Fruit fly (Drosophila melanogaster) whole organism, embryonic: ENCODE measurements around the gene Rsph3.

Experiments used
- Aef1 ChIP-seq: fragments of 200-800 bp; sonication (Bioruptor generic); IDR thresholded peaks from 3 replicates; pipeline ENCODE4 v1.3.6; 2022; ENCODE audit warnings: missing biosample characterization, missing genetic modification characterization
- Awh ChIP-seq: fragments of 200-800 bp; sonication (Bioruptor generic); IDR thresholded peaks from 2 replicates; pipeline ENCODE4, ENCODE4 v1.3.6; 2022; ENCODE audit warnings: missing biosample characterization, missing genetic modification characterization
- CG1024 ChIP-seq: fragments of 200-800 bp; sonication (Bioruptor generic); IDR thresholded peaks from 2 replicates; pipeline ENCODE4 v1.3.6; 2022; ENCODE audit warnings: missing biosample characterization, missing genetic modification characterization
- CG11560 ChIP-seq: fragments of 200-800 bp; sonication (Bioruptor generic); IDR thresholded peaks from 3 replicates; pipeline ENCODE4 v1.3.6; 2022; ENCODE audit warnings: missing biosample characterization, missing genetic modification characterization
- CG12071 ChIP-seq: fragments of 200-800 bp; sonication (Bioruptor generic); optimal IDR thresholded peaks from 3 replicates; lab custom pipeline; 2018; ENCODE audit warnings: missing biosample characterization, mild to moderate bottlenecking, missing genetic modification characterization
- CG14050 ChIP-seq: fragments of 200-800 bp; sonication (Bioruptor generic); IDR thresholded peaks from 3 replicates; pipeline ENCODE4 v1.3.6; 2022; ENCODE audit warnings: missing biosample characterization, missing genetic modification characterization
- CG17612 ChIP-seq: fragments of 200-800 bp; sonication (Bioruptor generic); IDR thresholded peaks from 2 replicates; pipeline ENCODE4 v1.3.6; 2022; ENCODE audit warnings: missing biosample characterization, missing genetic modification characterization
- CG1792 ChIP-seq: fragments of 200-800 bp; sonication (Bioruptor generic); optimal IDR thresholded peaks from 2 replicates; lab custom pipeline; 2016; ENCODE audit warnings: missing biosample characterization, missing genetic modification characterization
- CG18011 ChIP-seq: fragments of 200-800 bp; sonication (Bioruptor generic); optimal IDR thresholded peaks from 2 replicates; lab custom pipeline; 2017; ENCODE audit warnings: missing biosample characterization, missing genetic modification characterization, mild to moderate bottlenecking, moderate library complexity, missing genotype
- CG18599 ChIP-seq: fragments of 200-800 bp; sonication (Bioruptor generic); optimal IDR thresholded peaks from 3 replicates; lab custom pipeline; 2017; ENCODE audit warnings: missing biosample characterization, missing genetic modification characterization, mild to moderate bottlenecking, moderate library complexity, missing genetic modification reagents
- CG2129 ChIP-seq: fragments of 200-800 bp; sonication (Bioruptor generic); IDR thresholded peaks from 2 replicates; pipeline ENCODE4 v1.3.6; 2022; ENCODE audit warnings: missing biosample characterization, missing genetic modification characterization; ENCODE audit not compliant: partially characterized antibody
- CG2875 ChIP-seq: fragments of 200-800 bp; sonication (Bioruptor generic); optimal IDR thresholded peaks from 2 replicates; lab custom pipeline; 2017; ENCODE audit warnings: missing biosample characterization, mild to moderate bottlenecking, missing genetic modification characterization, missing genetic modification reagents
- CG3065 ChIP-seq: fragments of 200-800 bp; sonication (Bioruptor generic); optimal IDR thresholded peaks from 2 replicates; lab custom pipeline; 2016; ENCODE audit warnings: missing biosample characterization, missing genetic modification characterization
- CG4707 ChIP-seq: fragments of 200-800 bp; sonication (Bioruptor generic); optimal IDR thresholded peaks from 2 replicates; lab custom pipeline; 2018; ENCODE audit warnings: missing biosample characterization, mild to moderate bottlenecking, missing genetic modification characterization, moderate library complexity
- CG5953 ChIP-seq: fragments of 200-800 bp; sonication (Bioruptor generic); IDR thresholded peaks from 2 replicates; pipeline ENCODE4 v1.3.6; 2022; ENCODE audit warnings: missing biosample characterization, missing genetic modification characterization
- CG7357 ChIP-seq: fragments of 200-800 bp; sonication (Bioruptor generic); IDR thresholded peaks from 3 replicates; pipeline ENCODE4 v1.3.6; 2022; ENCODE audit warnings: missing biosample characterization, missing genetic modification characterization
- CG7372 ChIP-seq: fragments of 200-800 bp; sonication (Bioruptor generic); IDR thresholded peaks from 2 replicates; pipeline ENCODE4 v1.3.6; 2022; ENCODE audit warnings: missing biosample characterization, missing genetic modification characterization
- CG7839 ChIP-seq: fragments of 200-800 bp; sonication (Bioruptor generic); optimal IDR thresholded peaks from 3 replicates; lab custom pipeline; 2018; ENCODE audit warnings: missing biosample characterization, mild to moderate bottlenecking, missing genetic modification characterization, moderate library complexity
- CG8290 ChIP-seq, 3 experiments: fragments of 200-800 bp; sonication (Bioruptor generic); optimal IDR thresholded peaks; 2 replicates each; lab custom pipeline; 2016 to 2019; ENCODE audit warnings: missing biosample characterization in 3 of 3, missing genetic modification characterization in 3 of 3, mild to moderate bottlenecking in 2 of 3, moderate library complexity in 1 of 3
- CG8944 ChIP-seq: fragments of 200-800 bp; sonication (Bioruptor generic); optimal IDR thresholded peaks from 3 replicates; lab custom pipeline; 2016; ENCODE audit warnings: missing biosample characterization, missing genetic modification characterization
- Chrac-16 ChIP-seq: fragments of 200-800 bp; sonication (Bioruptor generic); optimal IDR thresholded peaks from 3 replicates; lab custom pipeline; 2016; ENCODE audit warnings: missing biosample characterization, missing genetic modification characterization
- Gug ChIP-seq: fragments of 200-800 bp; sonication (Bioruptor generic); IDR thresholded peaks from 4 replicates; pipeline ENCODE4 v1.3.6; 2022; ENCODE audit warnings: missing biosample characterization, missing genetic modification characterization
- HLH4C ChIP-seq: fragments of 200-800 bp; sonication (Bioruptor generic); IDR thresholded peaks from 3 replicates; pipeline ENCODE4 v1.3.6; 2022; ENCODE audit warnings: missing biosample characterization, missing genetic modification characterization; ENCODE audit not compliant: partially characterized antibody
- HmgD ChIP-seq: fragments of 200-800 bp; sonication (Bioruptor generic); optimal IDR thresholded peaks from 3 replicates; lab custom pipeline; 2016; ENCODE audit warnings: missing biosample characterization, missing genetic modification characterization
- Hr39 ChIP-seq: fragments of >200 bp; optimal IDR thresholded peaks from 2 replicates; lab custom pipeline; 2017
- Jarid2 ChIP-seq: fragments of 200-800 bp; sonication (Bioruptor generic); optimal IDR thresholded peaks from 3 replicates; lab custom pipeline; 2017; ENCODE audit warnings: mild to moderate bottlenecking, missing biosample characterization, missing genetic modification reagents, missing genetic modification characterization
- MBD-R2 ChIP-seq: fragments of 200-800 bp; sonication (Bioruptor generic); IDR thresholded peaks from 2 replicates; pipeline ENCODE4 v1.3.6; 2022; ENCODE audit warnings: missing biosample characterization, missing genetic modification characterization
- Mad ChIP-seq: fragments of 200-800 bp; sonication (Bioruptor generic); optimal IDR thresholded peaks from 2 replicates; lab custom pipeline; 2016; ENCODE audit warnings: missing biosample characterization, missing genetic modification characterization
- Meics ChIP-seq: fragments of 200-800 bp; sonication (Bioruptor generic); optimal IDR thresholded peaks from 2 replicates; lab custom pipeline; 2017; ENCODE audit warnings: missing biosample characterization, mild to moderate bottlenecking, missing genetic modification characterization
- Myb ChIP-seq: fragments of 200-800 bp; sonication (Bioruptor generic); optimal IDR thresholded peaks from 2 replicates; lab custom pipeline; 2016; ENCODE audit warnings: missing biosample characterization, missing genetic modification characterization
- PHDP ChIP-seq: fragments of 200-800 bp; sonication (Bioruptor generic); optimal IDR thresholded peaks from 3 replicates; lab custom pipeline; 2018; ENCODE audit warnings: missing biosample characterization, mild to moderate bottlenecking, missing genetic modification characterization, moderate library complexity
- Ptx1 ChIP-seq: fragments of 200-800 bp; sonication (Bioruptor generic); IDR thresholded peaks from 2 replicates; pipeline ENCODE4 v1.3.6; 2022; ENCODE audit warnings: missing biosample characterization, missing genetic modification characterization
- Scr ChIP-seq: fragments of 200-800 bp; sonication (Bioruptor generic); IDR thresholded peaks from 2 replicates; pipeline ENCODE4 v1.3.6; 2022; ENCODE audit warnings: missing biosample characterization, missing genetic modification characterization; ENCODE audit not compliant: partially characterized antibody
- Sox100B ChIP-seq: fragments of 200-800 bp; sonication (Bioruptor generic); optimal IDR thresholded peaks from 3 replicates; lab custom pipeline; 2018; ENCODE audit warnings: missing biosample characterization, mild to moderate bottlenecking, missing genetic modification characterization
- ap ChIP-seq: fragments of 200-800 bp; sonication (Bioruptor generic); IDR thresholded peaks from 2 replicates; pipeline ENCODE4 v1.3.6; 2022; ENCODE audit warnings: missing biosample characterization, missing genetic modification characterization
- da ChIP-seq: fragments of 200-800 bp; sonication (Bioruptor generic); optimal IDR thresholded peaks from 2 replicates; lab custom pipeline; 2016; ENCODE audit warnings: missing biosample characterization, missing genetic modification characterization
- exex ChIP-seq: fragments of 200-800 bp; sonication (Bioruptor generic); optimal IDR thresholded peaks from 4 replicates; lab custom pipeline; 2018; ENCODE audit warnings: missing biosample characterization, mild to moderate bottlenecking, missing genetic modification characterization, moderate library complexity
- gfzf ChIP-seq: fragments of 200-800 bp; sonication (Bioruptor generic); optimal IDR thresholded peaks from 2 replicates; lab custom pipeline; 2016; ENCODE audit warnings: missing biosample characterization, mild to moderate bottlenecking, missing genetic modification characterization, moderate library complexity
- gro ChIP-seq: fragments of 200-800 bp; sonication (Bioruptor generic); optimal IDR thresholded peaks from 2 replicates; lab custom pipeline; 2016; ENCODE audit warnings: missing biosample characterization, missing genetic modification characterization
- maf-S ChIP-seq: fragments of 200-800 bp; sonication (Bioruptor generic); optimal IDR thresholded peaks from 2 replicates; lab custom pipeline; 2016; ENCODE audit warnings: missing biosample characterization, missing genetic modification characterization
- nmo ChIP-seq: fragments of 200-800 bp; sonication (Bioruptor generic); optimal IDR thresholded peaks from 2 replicates; lab custom pipeline; 2018; ENCODE audit warnings: missing biosample characterization, mild to moderate bottlenecking, missing genetic modification characterization, moderate library complexity
- oc ChIP-seq: fragments of 200-800 bp; sonication (Bioruptor generic); optimal IDR thresholded peaks from 2 replicates; lab custom pipeline; 2018; ENCODE audit warnings: missing biosample characterization, mild to moderate bottlenecking, missing genetic modification characterization, moderate library complexity
- otp ChIP-seq: fragments of 200-800 bp; sonication (Bioruptor generic); IDR thresholded peaks from 3 replicates; pipeline ENCODE4, ENCODE4 v1.3.6; 2022; ENCODE audit warnings: missing biosample characterization, missing genetic modification characterization
- row ChIP-seq: fragments of 200-800 bp; sonication (Bioruptor generic); IDR thresholded peaks from 3 replicates; pipeline ENCODE4 v1.3.6; 2022; ENCODE audit warnings: missing biosample characterization, missing genetic modification characterization
- sima ChIP-seq: fragments of 200-800 bp; sonication (Bioruptor generic); optimal IDR thresholded peaks from 2 replicates; lab custom pipeline; 2016; ENCODE audit warnings: missing biosample characterization, missing genetic modification characterization
- ssp ChIP-seq: fragments of 200-800 bp; sonication (Bioruptor generic); IDR thresholded peaks from 2 replicates; pipeline ENCODE4 v1.3.6; 2022; ENCODE audit warnings: missing biosample characterization, missing genetic modification characterization
- tgo ChIP-seq: fragments of 200-800 bp; sonication (Bioruptor generic); IDR thresholded peaks from 3 replicates; pipeline ENCODE4 v1.3.6; 2022; ENCODE audit warnings: missing biosample characterization, missing genetic modification characterization
- ttk ChIP-seq: fragments of 200-800 bp; sonication (Bioruptor generic); IDR thresholded peaks from 2 replicates; pipeline ENCODE4 v2.1.2; 2022; ENCODE audit warnings: missing biosample characterization, missing genetic modification characterization
- wdn ChIP-seq: fragments of 200-800 bp; sonication (Bioruptor generic); IDR thresholded peaks from 2 replicates; pipeline ENCODE4 v1.3.6; 2022; ENCODE audit warnings: missing biosample characterization, missing genetic modification characterization
- z ChIP-seq: fragments of 200-800 bp; sonication (Bioruptor generic); IDR thresholded peaks from 3 replicates; pipeline ENCODE4 v1.3.6; 2022; ENCODE audit warnings: missing biosample characterization, missing genetic modification characterization

Rsph3 gene

dm6 chr3L:6706723-6707591 lies 56.1 kb downstream of the Rsph3 start (continued):
- no peak for TF ChIP-seq PHDP (tag; lab: Kevin White, UChicago)
- peak; percentile 21 for TF ChIP-seq Meics
- TF ChIP-seq gro (GFP tag; lab: Kevin White, UChicago), result no peak
- TF ChIP-seq Ptx1 (GFP tag; lab: Robert Waterston, UW), result peak; percentile 26; the same call in 1 of the 2 replicates
- TF ChIP-seq tgo (GFP tag; lab: Robert Waterston, UW), result 0 out of 3 replicates have a peak, but pooled peaks have one; percentile 30
- no peak for TF ChIP-seq sima (GFP tag; lab: Kevin White, UChicago)
- no peak for TF ChIP-seq Scr (GFP tag; lab: Robert Waterston, UW)
- TF ChIP-seq Chrac-16 (GFP tag; lab: Kevin White, UChicago), result no peak
- TF ChIP-seq CG8944 (GFP tag; lab: Kevin White, UChicago), result no peak
- TF ChIP-seq Aef1 (GFP tag; lab: Robert Waterston, UW), result no peak
- TF ChIP-seq CG2875, result no peak
- TF ChIP-seq CG11560 (tag; lab: Robert Waterston, UW), result no peak
- TF ChIP-seq nmo (GFP tag; lab: Kevin White, UChicago), result no peak
- no peak for TF ChIP-seq Mad (GFP tag; lab: Kevin White, UChicago)
- TF ChIP-seq CG18011 (GFP tag; lab: Kevin White, UChicago), result no peak
- peak; percentile 39; the same call in 2 of the 3 replicates for TF ChIP-seq row (GFP tag; lab: Robert Waterston, UW)
- TF ChIP-seq CG8290 (GFP tag; optimal IDR thresholded peaks at IDR 0.05; lab: Kevin White, UChicago), result no peak
- no peak for TF ChIP-seq CG8290 (tag; optimal IDR thresholded peaks at IDR 0.05; lab: Kevin White, UChicago)
- TF ChIP-seq otp, result no peak
- TF ChIP-seq CG1024, result no peak
- no peak for TF ChIP-seq CG3065 (GFP tag; lab: Kevin White, UChicago)
- TF ChIP-seq ttk (GFP tag; lab: Robert Waterston, UW), result no peak
- no peak for TF ChIP-seq ssp (GFP tag; lab: Robert Waterston, UW)
- no peak for TF ChIP-seq CG7357
- TF ChIP-seq CG4707 (GFP tag; lab: Kevin White, UChicago), result no peak
- peak; percentile 32 for TF ChIP-seq CG7839 (tag; lab: Kevin White, UChicago)
- no peak for TF ChIP-seq CG1792 (GFP tag; lab: Kevin White, UChicago)
- no peak for TF ChIP-seq Myb (GFP tag; lab: Kevin White, UChicago)
- TF ChIP-seq oc (tag; lab: Kevin White, UChicago), result no peak
- TF ChIP-seq Jarid2 (GFP tag; lab: Kevin White, UChicago), result no peak
- 0 out of 4 replicates have a peak, but pooled peaks have one; percentile 22 for TF ChIP-seq Gug (GFP tag; lab: Robert Waterston, UW)
- TF ChIP-seq z (GFP tag; lab: Robert Waterston, UW), result no peak
- TF ChIP-seq ap (GFP tag; lab: Robert Waterston, UW), result no peak
- TF ChIP-seq Sox100B (GFP tag; lab: Kevin White, UChicago), result peak; percentile 4
- no peak for TF ChIP-seq CG5953 (GFP tag; lab: Robert Waterston, UW)
- no peak for TF ChIP-seq CG18599 (GFP tag; lab: Kevin White, UChicago)
- TF ChIP-seq CG12071 (GFP tag; lab: Kevin White, UChicago), result no peak
- TF ChIP-seq MBD-R2 (GFP tag; lab: Robert Waterston, UW), result no peak
- no peak for TF ChIP-seq wdn
- TF ChIP-seq CG17612 (GFP tag; lab: Robert Waterston, UW), result no peak
- no peak for TF ChIP-seq CG2129 (GFP tag; lab: Robert Waterston, UW)
- TF ChIP-seq Hr39 (lab: Kevin White, UChicago), result no peak
- no peak for TF ChIP-seq gfzf
- no peak for TF ChIP-seq Awh (GFP tag; lab: Robert Waterston, UW)
- no peak for TF ChIP-seq HLH4C
- no peak for TF ChIP-seq da
- no peak for TF ChIP-seq exex
- TF ChIP-seq CG7372, result no peak
- no peak for TF ChIP-seq maf-S
- no peak for TF ChIP-seq CG14050 (GFP tag; lab: Robert Waterston, UW)
- TF ChIP-seq HmgD (GFP tag; lab: Kevin White, UChicago), result no peak
